Fruit fly (Drosophila melanogaster) whole organism, embryonic: ENCODE results near the gene CG31817.

Source experiments
- Adf1 ChIP-seq: fragments of 200-800 bp; sonication (Bioruptor generic); IDR thresholded peaks from 2 replicates; pipeline ENCODE4 v1.3.6; 2022; ENCODE audit warnings: missing biosample characterization, missing genetic modification characterization
- Bteb2 ChIP-seq: fragments of 200-800 bp; sonication (Bioruptor generic); optimal IDR thresholded peaks from 2 replicates; lab custom pipeline; 2016; ENCODE audit warnings: missing biosample characterization, missing genetic modification characterization
- C15 ChIP-seq: fragments of 200-800 bp; sonication (Bioruptor generic); IDR thresholded peaks from 3 replicates; pipeline ENCODE4 v1.3.6; 2022; ENCODE audit warnings: missing biosample characterization, missing genetic modification characterization
- CG11560 ChIP-seq: fragments of 200-800 bp; sonication (Bioruptor generic); IDR thresholded peaks from 3 replicates; pipeline ENCODE4 v1.3.6; 2022; ENCODE audit warnings: missing biosample characterization, missing genetic modification characterization
- CG12219 ChIP-seq: fragments of 200-800 bp; sonication (Bioruptor generic); optimal IDR thresholded peaks from 3 replicates; lab custom pipeline; 2018; ENCODE audit warnings: missing biosample characterization, mild to moderate bottlenecking, missing genetic modification characterization
- CG13894 ChIP-seq: fragments of 200-800 bp; sonication (Bioruptor generic); optimal IDR thresholded peaks from 3 replicates; lab custom pipeline; 2018; ENCODE audit warnings: missing biosample characterization, mild to moderate bottlenecking, missing genetic modification characterization, moderate library complexity
- CG14965 ChIP-seq: fragments of 200-800 bp; sonication (Bioruptor generic); optimal IDR thresholded peaks from 2 replicates; lab custom pipeline; 2016; ENCODE audit warnings: missing biosample characterization, missing genetic modification characterization, borderline replicate concordance
- CG15269 ChIP-seq: fragments of 200-800 bp; sonication (Bioruptor generic); optimal IDR thresholded peaks from 2 replicates; lab custom pipeline; 2018; ENCODE audit warnings: missing biosample characterization, mild to moderate bottlenecking, missing genetic modification characterization, moderate library complexity
- CG15601 ChIP-seq: fragments of 200-800 bp; sonication (Bioruptor generic); optimal IDR thresholded peaks from 3 replicates; lab custom pipeline; 2019; ENCODE audit warnings: missing biosample characterization, mild to moderate bottlenecking, missing genetic modification characterization, moderate library complexity
- CG2202 ChIP-seq: fragments of 200-800 bp; sonication (Bioruptor generic); optimal IDR thresholded peaks from 2 replicates; lab custom pipeline; 2018; ENCODE audit warnings: missing biosample characterization, mild to moderate bottlenecking, missing genetic modification characterization
- CG30403 ChIP-seq: fragments of 200-800 bp; sonication (Bioruptor generic); optimal IDR thresholded peaks from 3 replicates; lab custom pipeline; 2016; ENCODE audit warnings: missing biosample characterization, missing genetic modification characterization
- CG33213 ChIP-seq: fragments of 200-800 bp; sonication (Bioruptor generic); optimal IDR thresholded peaks from 3 replicates; lab custom pipeline; 2016; ENCODE audit warnings: missing biosample characterization, missing genetic modification characterization
- CG34422 ChIP-seq: fragments of 200-800 bp; sonication (Bioruptor generic); IDR thresholded peaks from 3 replicates; pipeline ENCODE4 v1.3.6; 2022; ENCODE audit warnings: missing biosample characterization, missing genetic modification characterization
- CG3838 ChIP-seq: fragments of 200-800 bp; sonication (Bioruptor generic); optimal IDR thresholded peaks from 3 replicates; lab custom pipeline; 2016; ENCODE audit warnings: missing biosample characterization, missing genetic modification characterization
- CG3995 ChIP-seq: fragments of 200-800 bp; sonication (Bioruptor generic); optimal IDR thresholded peaks from 3 replicates; lab custom pipeline; 2016; ENCODE audit warnings: missing biosample characterization, missing genetic modification characterization
- CG4404 ChIP-seq: fragments of 200-800 bp; sonication (Bioruptor generic); IDR thresholded peaks from 2 replicates; pipeline ENCODE4 v1.3.6; 2022; ENCODE audit warnings: missing biosample characterization, missing genetic modification characterization
- CG4707 ChIP-seq: fragments of 200-800 bp; sonication (Bioruptor generic); optimal IDR thresholded peaks from 2 replicates; lab custom pipeline; 2018; ENCODE audit warnings: missing biosample characterization, mild to moderate bottlenecking, missing genetic modification characterization, moderate library complexity
- CG4820 ChIP-seq: fragments of 200-800 bp; sonication (Bioruptor generic); optimal IDR thresholded peaks from 3 replicates; lab custom pipeline; 2016; ENCODE audit warnings: missing biosample characterization, missing genetic modification characterization
- CG5953 ChIP-seq: fragments of 200-800 bp; sonication (Bioruptor generic); IDR thresholded peaks from 2 replicates; pipeline ENCODE4 v1.3.6; 2022; ENCODE audit warnings: missing biosample characterization, missing genetic modification characterization
- CG6254 ChIP-seq: fragments of 200-800 bp; sonication (Bioruptor generic); optimal IDR thresholded peaks from 3 replicates; lab custom pipeline; 2017; ENCODE audit warnings: mild to moderate bottlenecking, missing biosample characterization, missing genetic modification reagents, missing genetic modification characterization
- CG8359 ChIP-seq: fragments of 200-800 bp; sonication (Bioruptor generic); optimal IDR thresholded peaks from 2 replicates; lab custom pipeline; 2017; ENCODE audit warnings: missing biosample characterization, mild to moderate bottlenecking, missing genetic modification characterization, borderline replicate concordance
- CG8944 ChIP-seq: fragments of 200-800 bp; sonication (Bioruptor generic); optimal IDR thresholded peaks from 3 replicates; lab custom pipeline; 2016; ENCODE audit warnings: missing biosample characterization, missing genetic modification characterization
- Chrac-16 ChIP-seq: fragments of 200-800 bp; sonication (Bioruptor generic); optimal IDR thresholded peaks from 3 replicates; lab custom pipeline; 2016; ENCODE audit warnings: missing biosample characterization, missing genetic modification characterization
- D19B ChIP-seq: fragments of 200-800 bp; sonication (Bioruptor generic); optimal IDR thresholded peaks from 2 replicates; lab custom pipeline; 2017; ENCODE audit warnings: missing biosample characterization, mild to moderate bottlenecking, missing genetic modification characterization
- Dad ChIP-seq: fragments of 200-800 bp; sonication (Bioruptor generic); optimal IDR thresholded peaks from 3 replicates; lab custom pipeline; 2016; ENCODE audit warnings: missing biosample characterization, missing genetic modification characterization
- Doc3 ChIP-seq: fragments of 200-800 bp; sonication (Bioruptor generic); IDR thresholded peaks from 3 replicates; pipeline ENCODE4 v1.3.6; 2022; ENCODE audit warnings: missing biosample characterization, missing genetic modification characterization; ENCODE audit not compliant: partially characterized antibody
- Myb ChIP-seq: fragments of 200-800 bp; sonication (Bioruptor generic); optimal IDR thresholded peaks from 2 replicates; lab custom pipeline; 2016; ENCODE audit warnings: missing biosample characterization, missing genetic modification characterization
- NFAT ChIP-seq: fragments of 200-800 bp; sonication (Bioruptor generic); IDR thresholded peaks from 2 replicates; pipeline ENCODE4 v1.3.6; 2022; ENCODE audit warnings: missing biosample characterization, missing genetic modification characterization
- NK7.1 ChIP-seq: fragments of 200-800 bp; sonication (Bioruptor generic); optimal IDR thresholded peaks from 3 replicates; lab custom pipeline; 2016; ENCODE audit warnings: missing biosample characterization, missing genetic modification characterization
- Nf-YB ChIP-seq: fragments of 200-800 bp; sonication (Bioruptor generic); optimal IDR thresholded peaks from 3 replicates; lab custom pipeline; 2019; ENCODE audit warnings: missing biosample characterization, mild to moderate bottlenecking, missing genetic modification characterization, moderate library complexity
- NfI ChIP-seq: fragments of 200-800 bp; sonication (Bioruptor generic); optimal IDR thresholded peaks from 3 replicates; lab custom pipeline; 2018; ENCODE audit warnings: missing biosample characterization, mild to moderate bottlenecking, missing genetic modification characterization, moderate library complexity
- Sox100B ChIP-seq: fragments of 200-800 bp; sonication (Bioruptor generic); optimal IDR thresholded peaks from 3 replicates; lab custom pipeline; 2018; ENCODE audit warnings: missing biosample characterization, mild to moderate bottlenecking, missing genetic modification characterization
- Spps ChIP-seq: fragments of 200-800 bp; sonication (Bioruptor generic); optimal IDR thresholded peaks from 2 replicates; lab custom pipeline; 2018; ENCODE audit warnings: missing biosample characterization, mild to moderate bottlenecking, missing genetic modification characterization
- Trl ChIP-seq, 3 experiments: fragments of >200 bp in 2 of 3; fragments of 200-800 bp in 1 of 3; sonication (Bioruptor generic) in 1 of 3; optimal IDR thresholded peaks; 2 replicates in 1 of 3; 3 replicates in 2 of 3; lab custom pipeline; 2016 to 2017; ENCODE audit warnings: missing biosample characterization in 1 of 3, missing genetic modification characterization in 1 of 3
- Xrp1 ChIP-seq: fragments of 200-800 bp; sonication (Bioruptor generic); IDR thresholded peaks from 2 replicates; pipeline ENCODE4 v1.3.6; 2022; ENCODE audit warnings: missing biosample characterization, missing genetic modification characterization
- abd-A ChIP-seq: fragments of 200-800 bp; sonication (Bioruptor generic); optimal IDR thresholded peaks from 3 replicates; lab custom pipeline; 2019; ENCODE audit warnings: missing biosample characterization, mild to moderate bottlenecking, missing genetic modification characterization, moderate library complexity
- btn ChIP-seq: fragments of 200-800 bp; sonication (Bioruptor generic); optimal IDR thresholded peaks from 2 replicates; lab custom pipeline; 2016; ENCODE audit warnings: missing biosample characterization, missing genetic modification characterization
- chinmo ChIP-seq: fragments of 200-800 bp; sonication (Bioruptor generic); IDR thresholded peaks from 4 replicates; pipeline ENCODE4 v1.3.6; 2022; ENCODE audit warnings: missing biosample characterization, missing genetic modification characterization; ENCODE audit not compliant: partially characterized antibody
- crol ChIP-seq: fragments of 200-800 bp; sonication (Bioruptor generic); IDR thresholded peaks from 2 replicates; pipeline ENCODE4 v1.3.6; 2022; ENCODE audit warnings: missing biosample characterization, missing genetic modification characterization
- dan ChIP-seq: fragments of 200-800 bp; sonication (Bioruptor generic); IDR thresholded peaks from 2 replicates; pipeline ENCODE4 v1.3.6; 2022; ENCODE audit warnings: missing biosample characterization, missing genetic modification characterization
- exex ChIP-seq: fragments of 200-800 bp; sonication (Bioruptor generic); optimal IDR thresholded peaks from 4 replicates; lab custom pipeline; 2018; ENCODE audit warnings: missing biosample characterization, mild to moderate bottlenecking, missing genetic modification characterization, moderate library complexity
- kay ChIP-seq: fragments of 200-800 bp; sonication (Bioruptor generic); optimal IDR thresholded peaks from 2 replicates; lab custom pipeline; 2016; ENCODE audit warnings: missing biosample characterization, missing genetic modification characterization
- lola ChIP-seq, 3 experiments: fragments of >200 bp in 2 of 3; fragments of 200-800 bp in 1 of 3; sonication (Bioruptor generic) in 1 of 3; optimal IDR thresholded peaks; 2 replicates each; lab custom pipeline; 2017 to 2019; ENCODE audit warnings: missing biosample characterization in 3 of 3, missing genetic modification characterization in 3 of 3, mild to moderate bottlenecking in 1 of 3, moderate library complexity in 1 of 3
- nom ChIP-seq: fragments of 200-800 bp; sonication (Bioruptor generic); optimal IDR thresholded peaks from 2 replicates; lab custom pipeline; 2017; ENCODE audit warnings: missing biosample characterization, missing genetic modification characterization, mild to moderate bottlenecking, moderate library complexity, missing genetic modification reagents
- onecut ChIP-seq: fragments of 200-800 bp; sonication (Bioruptor generic); IDR thresholded peaks from 2 replicates; pipeline ENCODE4 v1.3.6; 2022; ENCODE audit warnings: missing biosample characterization, missing genetic modification characterization
- pnt ChIP-seq: fragments of 200-800 bp; sonication (Bioruptor generic); optimal IDR thresholded peaks from 3 replicates; lab custom pipeline; 2016; ENCODE audit warnings: missing biosample characterization, missing genetic modification characterization
- rib ChIP-seq: fragments of 200-800 bp; sonication (Bioruptor generic); IDR thresholded peaks from 2 replicates; pipeline ENCODE4 v1.3.6; 2022; ENCODE audit warnings: missing biosample characterization, missing genetic modification characterization
- sd ChIP-seq: fragments of 200-800 bp; sonication (Bioruptor generic); optimal IDR thresholded peaks from 3 replicates; lab custom pipeline; 2018; ENCODE audit warnings: missing biosample characterization, mild to moderate bottlenecking, missing genetic modification characterization, moderate library complexity
- slbo ChIP-seq: fragments of 200-800 bp; sonication (Bioruptor generic); IDR thresholded peaks from 2 replicates; pipeline ENCODE4 v1.3.6; 2022; ENCODE audit warnings: missing biosample characterization, missing genetic modification characterization
- sna ChIP-seq: fragments of 200-800 bp; sonication (Bioruptor generic); IDR thresholded peaks from 2 replicates; pipeline ENCODE4 v1.3.6; 2022; ENCODE audit warnings: missing biosample characterization, missing genetic modification characterization; ENCODE audit not compliant: partially characterized antibody

The CG31817 gene

dm6 chr2L:16302773-16303279 lies 34.9 kb downstream of the CG31817 start, which contains the start of gene GMF (continued):
- TF ChIP-seq Spps (tag; lab: Kevin White, UChicago): no peak
- no peak for TF ChIP-seq nom (GFP tag; lab: Kevin White, UChicago)
- TF ChIP-seq kay (GFP tag; lab: Kevin White, UChicago): peak; percentile 79
- no peak for TF ChIP-seq crol (GFP tag; lab: Robert Waterston, UW)
- TF ChIP-seq NK7.1 (GFP tag; lab: Kevin White, UChicago): no peak
- 0 out of 3 replicates have a peak, but pooled peaks have one; percentile 11 for TF ChIP-seq CG34422 (GFP tag; lab: Robert Waterston, UW)
- TF ChIP-seq Myb: peak; percentile 61
- TF ChIP-seq Trl (optimal IDR thresholded peaks at IDR 0.05; lab: Kevin White, UChicago): no peak
- no peak for TF ChIP-seq Trl (GFP tag; optimal IDR thresholded peaks at IDR 0.05; lab: Kevin White, UChicago)
- TF ChIP-seq Sox100B: peak; percentile 31
- TF ChIP-seq chinmo (GFP tag; lab: Robert Waterston, UW): no peak
- no peak for TF ChIP-seq btn (GFP tag; lab: Kevin White, UChicago)
- no peak for TF ChIP-seq CG11560
- no peak for TF ChIP-seq CG12219 (GFP tag; lab: Kevin White, UChicago)
- TF ChIP-seq CG30403 (GFP tag; lab: Kevin White, UChicago): peak; percentile 49
- no peak for TF ChIP-seq CG3838
- TF ChIP-seq Chrac-16 (GFP tag; lab: Kevin White, UChicago): peak; percentile 42
- TF ChIP-seq D19B (GFP tag; lab: Kevin White, UChicago): peak; percentile 73
- peak in 1 of 3 experiments; percentile 62 for TF ChIP-seq lola (GFP tag; optimal IDR thresholded peaks at IDR 0.05; lab: Kevin White, UChicago)
- TF ChIP-seq pnt: no peak
- no peak for TF ChIP-seq CG13894
- no peak for TF ChIP-seq sna (GFP tag; lab: Robert Waterston, UW)
- TF ChIP-seq dan (GFP tag; lab: Robert Waterston, UW): no peak
- no peak for TF ChIP-seq NFAT
- peak; percentile 53 for TF ChIP-seq CG15601
- TF ChIP-seq onecut (GFP tag; lab: Robert Waterston, UW): no peak
- TF ChIP-seq Adf1 (GFP tag; lab: Robert Waterston, UW): peak; percentile 26; the same call in 1 of the 2 replicates
- TF ChIP-seq CG4404 (GFP tag; lab: Robert Waterston, UW): no peak
- TF ChIP-seq CG3995 (GFP tag; lab: Kevin White, UChicago): peak; percentile 53
- no peak for TF ChIP-seq CG5953 (GFP tag; lab: Robert Waterston, UW)
- TF ChIP-seq CG8944: no peak
- peak; percentile 21 for TF ChIP-seq CG4820
- no peak for TF ChIP-seq Nf-YB
- no peak for TF ChIP-seq C15 (GFP tag; lab: Robert Waterston, UW)
- TF ChIP-seq Bteb2 (GFP tag; lab: Kevin White, UChicago): peak; percentile 6
- no peak for TF ChIP-seq CG15269 (tag; lab: Kevin White, UChicago)
- TF ChIP-seq CG33213 (GFP tag; lab: Kevin White, UChicago): no peak
- TF ChIP-seq CG4707: no peak
- TF ChIP-seq CG14965 (GFP tag; lab: Kevin White, UChicago): no peak
- no peak for TF ChIP-seq abd-A (tag; lab: Kevin White, UChicago)
- peak; percentile 57 for TF ChIP-seq sd (tag; lab: Kevin White, UChicago)
- TF ChIP-seq Dad: no peak
- TF ChIP-seq CG6254 (GFP tag; lab: Kevin White, UChicago): no peak
- no peak for TF ChIP-seq CG2202 (tag; lab: Kevin White, UChicago)
- TF ChIP-seq NfI: no peak
- peak; percentile 41 for TF ChIP-seq exex (tag; lab: Kevin White, UChicago)
- no peak for TF ChIP-seq CG8359 (GFP tag; lab: Kevin White, UChicago)
- peak; percentile 45; the same call in 1 of the 2 replicates for TF ChIP-seq slbo (GFP tag; lab: Robert Waterston, UW)
- no peak for TF ChIP-seq Doc3 (GFP tag; lab: Robert Waterston, UW)
- no peak for TF ChIP-seq rib
- peak; percentile 55 for TF ChIP-seq Xrp1 (GFP tag; lab: Robert Waterston, UW)
